Fruit fly (Drosophila melanogaster) whole organism, embryonic: ENCODE data around the gene Atox1.

Experiments
- Bdp1 ChIP-seq: fragments of 200-800 bp; sonication (Bioruptor generic); optimal IDR thresholded peaks from 3 replicates; lab custom pipeline; 2016; ENCODE audit warnings: missing biosample characterization, missing genetic modification characterization
- Blimp-1 ChIP-seq: fragments of 200-800 bp; sonication (Bioruptor generic); optimal IDR thresholded peaks from 3 replicates; lab custom pipeline; 2018; ENCODE audit warnings: missing biosample characterization, missing genetic modification characterization, mild to moderate bottlenecking, moderate library complexity, missing genetic modification reagents
- CG10321 ChIP-seq: fragments of 200-800 bp; sonication (Bioruptor generic); IDR thresholded peaks from 2 replicates; pipeline ENCODE4 v1.3.6; 2022; ENCODE audit warnings: missing biosample characterization, missing genetic modification characterization
- CG10654 ChIP-seq: fragments of 200-800 bp; sonication (Bioruptor generic); optimal IDR thresholded peaks from 2 replicates; lab custom pipeline; 2016; ENCODE audit warnings: missing biosample characterization, missing genetic modification characterization
- CG11085 ChIP-seq: fragments of 200-800 bp; sonication (Bioruptor generic); IDR thresholded peaks from 2 replicates; pipeline ENCODE4 v1.3.6; 2022; ENCODE audit warnings: missing biosample characterization, missing genetic modification characterization
- CG11696 ChIP-seq: fragments of 200-800 bp; sonication (Bioruptor generic); IDR thresholded peaks from 2 replicates; pipeline ENCODE4 v1.3.6; 2022; ENCODE audit warnings: missing biosample characterization, missing genetic modification characterization
- CG12219 ChIP-seq: fragments of 200-800 bp; sonication (Bioruptor generic); optimal IDR thresholded peaks from 3 replicates; lab custom pipeline; 2018; ENCODE audit warnings: missing biosample characterization, mild to moderate bottlenecking, missing genetic modification characterization
- CG12744 ChIP-seq: fragments of 200-800 bp; sonication (Bioruptor generic); optimal IDR thresholded peaks from 2 replicates; lab custom pipeline; 2016; ENCODE audit warnings: missing biosample characterization, missing genetic modification characterization
- CG13123 ChIP-seq: fragments of 200-800 bp; sonication (Bioruptor generic); optimal IDR thresholded peaks from 2 replicates; lab custom pipeline; 2016; ENCODE audit warnings: missing biosample characterization, missing genetic modification characterization
- CG15073 ChIP-seq: fragments of 200-800 bp; sonication (Bioruptor generic); optimal IDR thresholded peaks from 2 replicates; lab custom pipeline; 2016; ENCODE audit warnings: missing biosample characterization, missing genetic modification characterization
- CG15601 ChIP-seq: fragments of 200-800 bp; sonication (Bioruptor generic); optimal IDR thresholded peaks from 3 replicates; lab custom pipeline; 2019; ENCODE audit warnings: missing biosample characterization, mild to moderate bottlenecking, missing genetic modification characterization, moderate library complexity
- CG16815 ChIP-seq: fragments of 200-800 bp; sonication (Bioruptor generic); optimal IDR thresholded peaks from 3 replicates; lab custom pipeline; 2017; ENCODE audit warnings: missing biosample characterization, mild to moderate bottlenecking, missing genetic modification characterization
- CG17328 ChIP-seq: fragments of 200-800 bp; sonication (Bioruptor generic); IDR thresholded peaks from 2 replicates; pipeline ENCODE4 v1.3.6; 2022; ENCODE audit warnings: missing biosample characterization, missing genetic modification characterization
- CG17912 ChIP-seq: fragments of 200-800 bp; sonication (Bioruptor generic); optimal IDR thresholded peaks from 2 replicates; lab custom pipeline; 2018; ENCODE audit warnings: missing biosample characterization, mild to moderate bottlenecking, missing genetic modification characterization
- CG18262 ChIP-seq: fragments of 200-800 bp; optimal IDR thresholded peaks from 3 replicates; lab custom pipeline; 2019; ENCODE audit warnings: missing biosample characterization, mild to moderate bottlenecking, missing genetic modification characterization, moderate library complexity
- CG18476 ChIP-seq: fragments of 200-800 bp; sonication (Bioruptor generic); optimal IDR thresholded peaks from 2 replicates; lab custom pipeline; 2016; ENCODE audit warnings: missing biosample characterization, mild to moderate bottlenecking, missing genetic modification characterization
- CG32772 ChIP-seq: fragments of 200-800 bp; sonication (Bioruptor generic); IDR thresholded peaks from 2 replicates; pipeline ENCODE4 v1.3.6; 2022; ENCODE audit warnings: missing biosample characterization, missing genetic modification characterization
- CG3847 ChIP-seq: fragments of 200-800 bp; sonication (Bioruptor generic); IDR thresholded peaks from 2 replicates; pipeline ENCODE4 v1.3.6; 2022; ENCODE audit warnings: missing biosample characterization, missing genetic modification characterization
- CG8089 ChIP-seq: fragments of 200-800 bp; sonication (Bioruptor generic); optimal IDR thresholded peaks from 3 replicates; lab custom pipeline; 2016; ENCODE audit warnings: missing biosample characterization, missing genetic modification characterization
- CG8290 ChIP-seq, 3 experiments: fragments of 200-800 bp; sonication (Bioruptor generic); optimal IDR thresholded peaks; 2 replicates each; lab custom pipeline; 2016 to 2019; ENCODE audit warnings: missing biosample characterization in 3 of 3, missing genetic modification characterization in 3 of 3, mild to moderate bottlenecking in 2 of 3, moderate library complexity in 1 of 3
- CG8388 ChIP-seq: fragments of 200-800 bp; sonication (Bioruptor generic); optimal IDR thresholded peaks from 2 replicates; lab custom pipeline; 2019; ENCODE audit warnings: missing biosample characterization, mild to moderate bottlenecking, missing genetic modification characterization, moderate library complexity
- Fer2 ChIP-seq: fragments of 200-800 bp; sonication (Bioruptor generic); optimal IDR thresholded peaks from 2 replicates; lab custom pipeline; 2018; ENCODE audit warnings: missing biosample characterization, mild to moderate bottlenecking, missing genetic modification characterization, moderate library complexity
- GATAe ChIP-seq: fragments of 200-800 bp; sonication (Bioruptor generic); conservative IDR thresholded peaks from 2 replicates; pipeline ENCODE4 v1.3.6; 2022; ENCODE audit warnings: missing biosample characterization, missing genetic modification characterization
- Gsc ChIP-seq: fragments of 200-800 bp; sonication (Bioruptor generic); IDR thresholded peaks from 2 replicates; pipeline ENCODE4 v1.3.6; 2022; ENCODE audit warnings: missing biosample characterization, missing genetic modification characterization
- HLHmδ ChIP-seq: fragments of 200-800 bp; sonication (Bioruptor generic); optimal IDR thresholded peaks from 2 replicates; lab custom pipeline; 2018; ENCODE audit warnings: missing biosample characterization, mild to moderate bottlenecking, missing genetic modification characterization, moderate library complexity
- Med ChIP-seq: fragments of 200-800 bp; sonication (Bioruptor generic); peaks from one replicate; lab custom pipeline; 2016; ENCODE audit warnings: missing biosample characterization, missing genetic modification characterization, mild to moderate bottlenecking, inconsistent platforms, moderate library complexity
- NC2β ChIP-seq: fragments of 200-800 bp; sonication (Bioruptor generic); optimal IDR thresholded peaks from 2 replicates; lab custom pipeline; 2016; ENCODE audit warnings: missing biosample characterization, missing genetic modification characterization
- Rfx ChIP-seq: fragments of 200-800 bp; sonication (Bioruptor generic); IDR thresholded peaks from 2 replicates; pipeline ENCODE4 v1.3.6; 2022; ENCODE audit warnings: missing biosample characterization, missing genetic modification characterization
- Stat92E ChIP-seq, 3 experiments: fragments of >200 bp in 2 of 3; fragments of 200-800 bp in 1 of 3; sonication (Bioruptor generic) in 1 of 3; optimal IDR thresholded peaks; 2 replicates each; lab custom pipeline; 2017 to 2019; ENCODE audit warnings: missing biosample characterization in 3 of 3, missing genetic modification characterization in 3 of 3, mild to moderate bottlenecking in 1 of 3, moderate library complexity in 1 of 3
- TFAM ChIP-seq: fragments of 200-800 bp; sonication (Bioruptor generic); optimal IDR thresholded peaks from 2 replicates; lab custom pipeline; 2017; ENCODE audit warnings: missing biosample characterization, missing genetic modification characterization, inconsistent platforms
- YL-1 ChIP-seq: fragments of 200-800 bp; sonication (Bioruptor generic); optimal IDR thresholded peaks from 3 replicates; lab custom pipeline; 2017; ENCODE audit warnings: missing biosample characterization, mild to moderate bottlenecking, missing genetic modification characterization
- amos ChIP-seq: fragments of 200-800 bp; sonication (Bioruptor generic); IDR thresholded peaks from 2 replicates; pipeline ENCODE4 v1.3.6; 2022; ENCODE audit warnings: missing biosample characterization, missing genetic modification characterization; ENCODE audit not compliant: partially characterized antibody
- ci ChIP-seq: fragments of 200-800 bp; sonication (Bioruptor generic); IDR thresholded peaks from 3 replicates; pipeline ENCODE4 v1.3.6; 2022; ENCODE audit warnings: missing biosample characterization, missing genetic modification characterization
- cwo ChIP-seq: fragments of 200-800 bp; sonication (Bioruptor generic); optimal IDR thresholded peaks from 3 replicates; lab custom pipeline; 2017; ENCODE audit warnings: missing biosample characterization, missing genetic modification characterization, mild to moderate bottlenecking, moderate library complexity, missing genetic modification reagents
- dimm ChIP-seq: fragments of 200-800 bp; sonication (Bioruptor generic); IDR thresholded peaks from 2 replicates; pipeline ENCODE4 v1.3.6; 2022; ENCODE audit warnings: missing biosample characterization, missing genetic modification characterization
- inv ChIP-seq: fragments of 200-800 bp; sonication (Bioruptor generic); IDR thresholded peaks from 2 replicates; pipeline ENCODE4 v1.3.6; 2022; ENCODE audit warnings: missing biosample characterization, missing genetic modification characterization; ENCODE audit not compliant: partially characterized antibody
- kah ChIP-seq: fragments of 200-800 bp; sonication (Bioruptor generic); optimal IDR thresholded peaks from 2 replicates; lab custom pipeline; 2018; ENCODE audit warnings: missing biosample characterization, mild to moderate bottlenecking, missing genetic modification characterization
- knrl ChIP-seq: fragments of 200-800 bp; sonication (Bioruptor generic); IDR thresholded peaks from 3 replicates; pipeline ENCODE4 v1.3.6; 2022; ENCODE audit warnings: missing biosample characterization, missing genetic modification characterization; ENCODE audit not compliant: partially characterized antibody
- odd ChIP-seq: fragments of 200-800 bp; sonication (Bioruptor generic); optimal IDR thresholded peaks from 2 replicates; lab custom pipeline; 2017; ENCODE audit warnings: missing biosample characterization, mild to moderate bottlenecking, missing genetic modification characterization
- psq ChIP-seq: fragments of 200-800 bp; sonication (Bioruptor generic); optimal IDR thresholded peaks from 2 replicates; lab custom pipeline; 2017; ENCODE audit warnings: missing biosample characterization, missing genetic modification characterization
- salm ChIP-seq: fragments of 200-800 bp; sonication (Bioruptor generic); optimal IDR thresholded peaks from 2 replicates; lab custom pipeline; 2018; ENCODE audit warnings: missing biosample characterization, mild to moderate bottlenecking, missing genetic modification characterization
- sc ChIP-seq, 3 experiments: fragments of >200 bp in 2 of 3; fragments of 200-800 bp in 1 of 3; sonication (Bioruptor generic) in 1 of 3; optimal IDR thresholded peaks; 2 replicates in 2 of 3; 3 replicates in 1 of 3; lab custom pipeline; 2017; ENCODE audit warnings: mild to moderate bottlenecking in 1 of 3, missing biosample characterization in 1 of 3, missing genetic modification characterization in 1 of 3, missing genetic modification reagents in 1 of 3
- sim ChIP-seq: fragments of 200-800 bp; sonication (Bioruptor generic); IDR thresholded peaks from 2 replicates; pipeline ENCODE4 v1.3.6; 2022; ENCODE audit warnings: missing biosample characterization, missing genetic modification characterization
- slbo ChIP-seq: fragments of 200-800 bp; sonication (Bioruptor generic); IDR thresholded peaks from 2 replicates; pipeline ENCODE4 v1.3.6; 2022; ENCODE audit warnings: missing biosample characterization, missing genetic modification characterization
- slp2 ChIP-seq: fragments of 200-800 bp; sonication (Bioruptor generic); optimal IDR thresholded peaks from 2 replicates; lab custom pipeline; 2016; ENCODE audit warnings: missing biosample characterization, missing genetic modification characterization
- sob ChIP-seq: fragments of 200-800 bp; sonication (Bioruptor generic); IDR thresholded peaks from 2 replicates; pipeline ENCODE4 v1.3.6; 2022; ENCODE audit warnings: missing biosample characterization, missing genetic modification characterization
- sug ChIP-seq: fragments of 200-800 bp; optimal IDR thresholded peaks from 2 replicates; lab custom pipeline; 2019; ENCODE audit warnings: missing biosample characterization, mild to moderate bottlenecking, missing genetic modification characterization, moderate library complexity
- tap ChIP-seq: fragments of 200-800 bp; optimal IDR thresholded peaks from 3 replicates; lab custom pipeline; 2019; ENCODE audit warnings: missing biosample characterization, mild to moderate bottlenecking, missing genetic modification characterization, moderate library complexity
- unc-4 ChIP-seq: fragments of 200-800 bp; sonication (Bioruptor generic); IDR thresholded peaks from 2 replicates; pipeline ENCODE4 v1.3.6; 2022; ENCODE audit warnings: missing biosample characterization, missing genetic modification characterization; ENCODE audit not compliant: partially characterized antibody
- zfh2 ChIP-seq: fragments of 200-800 bp; sonication (Bioruptor generic); optimal IDR thresholded peaks from 2 replicates; lab custom pipeline; 2016; ENCODE audit warnings: missing biosample characterization, missing genetic modification characterization

Gene Atox1

dm6 chr3L:21634152-21634689 is 6.6 kb upstream of the Atox1 start, which contains the start of gene MED1 (continued):
- TF ChIP-seq cwo (GFP tag; lab: Kevin White, UChicago) (no peak), psq (GFP tag; lab: Kevin White, UChicago) (no peak), knrl (GFP tag; lab: Robert Waterston, UW) (no peak), CG16815 (GFP tag; lab: Kevin White, UChicago) (no peak), Med (GFP tag; lab: Kevin White, UChicago) (peak; percentile 46), CG11085 (GFP tag; lab: Robert Waterston, UW) (no peak), CG13123 (GFP tag; lab: Kevin White, UChicago) (no peak), TFAM (no peak), CG10321 (GFP tag; lab: Robert Waterston, UW) (no peak), CG15073 (GFP tag; lab: Kevin White, UChicago) (no peak), sim (GFP tag; lab: Robert Waterston, UW) (no peak), dimm (no peak), Rfx (GFP tag; lab: Robert Waterston, UW) (peak; percentile 39; the same call in 1 of the 2 replicates), sc (optimal IDR thresholded peaks at IDR 0.05; lab: Kevin White, UChicago) (no peak), sc (GFP tag; optimal IDR thresholded peaks at IDR 0.05; lab: Kevin White, UChicago) (no peak), CG32772 (GFP tag; lab: Robert Waterston, UW) (no peak), CG18262 (tag; lab: Kevin White, UChicago) (no peak), salm (tag; lab: Kevin White, UChicago) (no peak), amos (GFP tag; lab: Robert Waterston, UW) (no peak), CG3847 (peak; percentile 40), GATAe (GFP tag; lab: Robert Waterston, UW) (no peak), NC2β (GFP tag; lab: Kevin White, UChicago) (no peak), CG15601 (tag; lab: Kevin White, UChicago) (no peak), CG12219 (GFP tag; lab: Kevin White, UChicago) (no peak), CG11696 (no peak), unc-4 (GFP tag; lab: Robert Waterston, UW) (no peak), slbo (GFP tag; lab: Robert Waterston, UW) (0 out of 2 replicates have a peak, but pooled peaks have one; percentile 39), Blimp-1 (no peak), Gsc (GFP tag; lab: Robert Waterston, UW) (no peak), CG8290 (GFP tag; optimal IDR thresholded peaks at IDR 0.05; lab: Kevin White, UChicago) (no peak), CG8290 (tag; optimal IDR thresholded peaks at IDR 0.05; lab: Kevin White, UChicago) (no peak), CG10654 (GFP tag; lab: Kevin White, UChicago) (no peak), sug (tag; lab: Kevin White, UChicago) (peak; percentile 14), tap (tag; lab: Kevin White, UChicago) (no peak), CG8388 (GFP tag; lab: Kevin White, UChicago) (no peak), CG18476 (no peak), inv (GFP tag; lab: Robert Waterston, UW) (no peak), Stat92E (GFP tag; optimal IDR thresholded peaks at IDR 0.05; lab: Kevin White, UChicago) (no peak), CG17328 (GFP tag; lab: Robert Waterston, UW) (no peak), zfh2 (GFP tag; lab: Kevin White, UChicago) (no peak), kah (no peak), CG12744 (no peak), Bdp1 (GFP tag; lab: Kevin White, UChicago) (no peak), ci (GFP tag; lab: Robert Waterston, UW) (no peak), YL-1 (GFP tag; lab: Kevin White, UChicago) (peak; percentile 70), HLHmδ (GFP tag; lab: Kevin White, UChicago) (no peak), odd (GFP tag; lab: Kevin White, UChicago) (no peak), CG8089 (GFP tag; lab: Kevin White, UChicago) (no peak), slp2 (GFP tag; lab: Kevin White, UChicago) (no peak), Fer2 (tag; lab: Kevin White, UChicago) (no peak), sob (no peak), CG17912 (GFP tag; lab: Kevin White, UChicago) (no peak)
